Fruit fly (Drosophila melanogaster) whole organism, wandering third instar larva: ENCODE results near the gene CG14427.

Experiments used
- Abd-B ChIP-seq: fragments of >200 bp; optimal IDR thresholded peaks from 2 replicates; lab custom pipeline; 2017; ENCODE audit warnings: missing biosample characterization, missing genetic modification characterization
- CG32264 ChIP-seq: fragments of 200-800 bp; sonication (Bioruptor generic); optimal IDR thresholded peaks from 2 replicates; lab custom pipeline; 2016; ENCODE audit warnings: missing biosample characterization, missing genetic modification characterization
- Dfd ChIP-seq: fragments of >200 bp; optimal IDR thresholded peaks from 2 replicates; lab custom pipeline; 2017; ENCODE audit warnings: missing biosample characterization, missing genetic modification characterization
- HLH106 ChIP-seq: fragments of 200-800 bp; optimal IDR thresholded peaks from 3 replicates; lab custom pipeline; 2019; ENCODE audit warnings: missing biosample characterization, mild to moderate bottlenecking, missing genetic modification characterization, moderate library complexity
- Jra ChIP-seq: sonication (Bioruptor generic); optimal IDR thresholded peaks from 2 replicates; lab custom pipeline; 2016; ENCODE audit warnings: missing biosample characterization, missing genetic modification characterization
- OdsH ChIP-seq: fragments of 200-800 bp; sonication (Bioruptor generic); optimal IDR thresholded peaks from 2 replicates; lab custom pipeline; 2016; ENCODE audit warnings: missing biosample characterization, mild to moderate bottlenecking, missing genetic modification characterization
- Sp1 ChIP-seq: fragments of 200-800 bp; sonication (Bioruptor generic); optimal IDR thresholded peaks from 3 replicates; lab custom pipeline; 2019; ENCODE audit warnings: missing biosample characterization, mild to moderate bottlenecking, missing genetic modification characterization, moderate library complexity
- Vsx2 ChIP-seq: fragments of 200-300, 225-300 bp; sonication (Bioruptor generic); optimal IDR thresholded peaks from 2 replicates; lab custom pipeline; 2018; ENCODE audit warnings: missing biosample characterization, missing genetic modification characterization; ENCODE audit not compliant: partially characterized antibody
- brk ChIP-seq: fragments of 200-800 bp; sonication (Bioruptor generic); optimal IDR thresholded peaks from 2 replicates; lab custom pipeline; 2016; ENCODE audit warnings: missing biosample characterization, mild to moderate bottlenecking, missing genetic modification characterization
- dl ChIP-seq, 2 experiments: fragments of 175-275, 200-275 bp in 1 of 2; fragments of 200-275 bp in 1 of 2; sonication (Bioruptor generic); optimal IDR thresholded peaks; lab custom pipeline; 2018; ENCODE audit warnings: mild to moderate bottlenecking in 2 of 2, missing biosample characterization in 2 of 2, missing genetic modification characterization in 2 of 2, moderate library complexity in 2 of 2; ENCODE audit not compliant: partially characterized antibody in 2 of 2, insufficient read depth in 1 of 2
- dsf ChIP-seq: sonication (Bioruptor generic); optimal IDR thresholded peaks from 2 replicates; lab custom pipeline; 2016; ENCODE audit warnings: missing biosample characterization, missing genetic modification characterization, borderline replicate concordance
- fru ChIP-seq: fragments of 200-800 bp; sonication (Bioruptor generic); optimal IDR thresholded peaks from 3 replicates; lab custom pipeline; 2016; ENCODE audit warnings: missing biosample characterization, mild to moderate bottlenecking, missing genetic modification characterization
- lola ChIP-seq: fragments of >200 bp; optimal IDR thresholded peaks from 2 replicates; lab custom pipeline; 2017; ENCODE audit warnings: missing biosample characterization, missing genetic modification characterization
- woc ChIP-seq: sonication (Bioruptor generic); optimal IDR thresholded peaks from 2 replicates; lab custom pipeline; 2016; ENCODE audit warnings: missing biosample characterization, mild to moderate bottlenecking, missing genetic modification characterization

dm6 chrX:7008102-7009087, 32.0 kb upstream of the CG14427 start:
- TF ChIP-seq Abd-B (GFP tag; lab: Kevin White, UChicago) (no peak), woc (GFP tag; lab: Kevin White, UChicago) (peak; percentile 70), HLH106 (tag; lab: Kevin White, UChicago) (peak; percentile 74), lola (GFP tag; lab: Kevin White, UChicago) (no peak), dsf (GFP tag; lab: Kevin White, UChicago) (no peak), fru (GFP tag; lab: Kevin White, UChicago) (peak; percentile 81), Sp1 (peak; percentile 63), brk (GFP tag; lab: Kevin White, UChicago) (no peak), Vsx2 (no peak), Dfd (GFP tag; lab: Kevin White, UChicago) (no peak), dl (GFP tag; optimal IDR thresholded peaks at IDR 0.05; lab: Kevin White, UChicago; ENCODE audit: insufficient read depth in 1 of 2, partially characterized antibody in 2 of 2) (no peak), CG32264 (GFP tag; lab: Kevin White, UChicago) (no peak), OdsH (peak; percentile 60), Jra (peak; percentile 29)
